Worm (Caenorhabditis elegans) whole organism, mixed stage, embryonic: Measurements from ENCODE around the gene Y105C5A.9.

Experiments
- mep-1 ChIP-seq: fragments of 150-350 bp; optimal IDR thresholded peaks from 2 replicates; lab custom pipeline; 2017; ENCODE audit warnings: missing biosample characterization, missing genetic modification reagents, missing genetic modification characterization, inconsistent platforms
- nhr-76 ChIP-seq: sonication (generic microtip); optimal IDR thresholded peaks from 2 replicates; lab custom pipeline; 2017; ENCODE audit warnings: missing biosample characterization, missing genetic modification characterization
- pha-4 ChIP-seq: fragments of 150-350 bp; optimal IDR thresholded peaks from 2 replicates; lab custom pipeline; 2018; ENCODE audit warnings: missing biosample characterization, missing genetic modification reagents, missing genetic modification characterization
- unc-39 ChIP-seq: fragments of 150-350 bp; optimal IDR thresholded peaks from 2 replicates; lab custom pipeline; 2014; ENCODE audit warnings: missing biosample characterization, missing genetic modification characterization

DNA sequence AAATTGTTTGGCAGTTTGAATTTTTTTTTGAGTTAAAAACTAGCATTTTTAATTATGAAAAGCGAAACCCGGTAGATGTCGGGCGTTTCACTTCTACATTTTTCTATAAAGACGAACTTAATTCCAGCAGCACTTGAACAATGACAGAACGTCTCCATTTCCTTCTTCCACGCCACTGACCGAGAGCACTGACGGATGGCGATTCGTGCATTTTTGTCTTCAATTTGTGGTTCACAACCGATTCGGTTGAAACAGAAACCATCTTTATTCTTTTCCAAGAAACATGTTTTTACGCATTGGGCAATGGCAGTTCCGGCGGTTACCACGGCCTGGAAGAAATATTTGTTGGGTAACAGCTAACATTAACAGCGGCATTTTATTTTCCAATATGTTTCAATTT is 18.2 kb upstream of the Y105C5A.9 start:
- TF ChIP-seq nhr-76 (no peak), unc-39 (tag; lab: Kevin White, UChicago) (no peak), mep-1 (tag; lab: Kevin White, UChicago) (no peak), pha-4 (tag; lab: Kevin White, UChicago) (no peak)
